Worm (Caenorhabditis elegans) whole organism, midembryonic: ENCODE data around the gene cth-2.

Experiments used
- T22C8.4 ChIP-seq: fragments of 200-800 bp; sonication (Bioruptor generic); IDR thresholded peaks from 2 replicates; pipeline ENCODE4 v1.3.6; 2022; ENCODE audit warnings: missing genetic modification characterization, missing compliant biosample characterization
- cog-1 ChIP-seq: sonication (generic microtip); optimal IDR thresholded peaks from 2 replicates; lab custom pipeline; 2016; ENCODE audit warnings: missing genetic modification characterization, missing compliant biosample characterization
- flt-1 ChIP-seq: fragments of 200-800 bp; sonication (Bioruptor generic); IDR thresholded peaks from 2 replicates; pipeline ENCODE4 v1.3.6; 2022; ENCODE audit warnings: missing genetic modification characterization, missing compliant biosample characterization
- klf-2 ChIP-seq: fragments of 200-800 bp; sonication (Bioruptor generic); conservative IDR thresholded peaks from 2 replicates; pipeline ENCODE4 v1.3.6; 2022; ENCODE audit warnings: missing genetic modification reagents, missing genetic modification characterization, missing compliant biosample characterization
- ref-1 ChIP-seq: fragments of 200-800 bp; sonication (Bioruptor generic); conservative IDR thresholded peaks from 2 replicates; pipeline ENCODE4 v1.3.6; 2022; ENCODE audit warnings: missing genetic modification reagents, missing genetic modification characterization, missing compliant biosample characterization
- tab-1 ChIP-seq: fragments of 200-800 bp; sonication (Bioruptor generic); IDR thresholded peaks from 2 replicates; pipeline ENCODE4 v1.3.6; 2022; ENCODE audit warnings: missing genetic modification characterization, missing compliant biosample characterization
- ztf-23 ChIP-seq: fragments of 200-800 bp; sonication (Bioruptor generic); IDR thresholded peaks from 2 replicates; pipeline ENCODE4 v1.3.6; 2022; ENCODE audit warnings: missing genetic modification reagents, missing genetic modification characterization, missing compliant biosample characterization
- ztf-29 ChIP-seq: fragments of 200-800 bp; sonication (Bioruptor generic); IDR thresholded peaks from 2 replicates; pipeline ENCODE4 v1.3.6; 2022; ENCODE audit warnings: missing genetic modification reagents, missing genetic modification characterization, missing compliant biosample characterization

ce11 chrII:7072590-7073536 lies 15.1 kb upstream of the cth-2 start:
- TF ChIP-seq ref-1 (GFP tag; lab: Robert Waterston, UW) (no peak), ztf-29 (GFP tag; lab: Robert Waterston, UW) (0 out of 2 replicates have a peak, but pooled peaks have one; percentile 41), flt-1 (peak; percentile 77), T22C8.4 (no peak), ztf-23 (no peak; the same call in 1 of the 2 replicates), tab-1 (GFP tag; lab: Robert Waterston, UW) (no peak), klf-2 (GFP tag; lab: Robert Waterston, UW) (no peak), cog-1 (peak; percentile 74)
